Fruit fly (Drosophila melanogaster) whole organism, prepupa: ENCODE measurements around the gene CG31792.
A peak's percentile ranks its signal among the peaks of the same experiment; 100 is the strongest.

ENCODE experiments used
- Blimp-1 ChIP-seq: fragments of 200-800 bp; sonication (Bioruptor generic); optimal IDR thresholded peaks from 3 replicates; lab custom pipeline; 2017; ENCODE audit warnings: missing biosample characterization, missing genetic modification characterization, mild to moderate bottlenecking, moderate library complexity, missing genetic modification reagents
- CG15336 ChIP-seq: fragments of 200-800 bp; sonication (Bioruptor generic); IDR thresholded peaks from 2 replicates; pipeline ENCODE4 v1.3.6; 2022; ENCODE audit warnings: missing biosample characterization, missing genetic modification characterization
- CG16779 ChIP-seq: fragments of 200-800 bp; sonication (Bioruptor generic); optimal IDR thresholded peaks from 3 replicates; lab custom pipeline; 2017; ENCODE audit warnings: missing biosample characterization, mild to moderate bottlenecking, missing genetic modification characterization
- CG4318 ChIP-seq: fragments of 200-800 bp; sonication (Bioruptor generic); optimal IDR thresholded peaks from 3 replicates; lab custom pipeline; 2017; ENCODE audit warnings: missing biosample characterization, mild to moderate bottlenecking, missing genetic modification characterization
- CG6163 ChIP-seq: fragments of 200-800 bp; sonication (Bioruptor generic); IDR thresholded peaks from 3 replicates; pipeline ENCODE4 v1.3.6; 2022; ENCODE audit warnings: missing biosample characterization, missing genetic modification characterization
- CG9139 ChIP-seq: fragments of 200-800 bp; sonication (Bioruptor generic); optimal IDR thresholded peaks from 3 replicates; lab custom pipeline; 2017; ENCODE audit warnings: missing biosample characterization, mild to moderate bottlenecking, missing genetic modification characterization
- Gug ChIP-seq: fragments of 200-800 bp; sonication (Bioruptor generic); IDR thresholded peaks from 2 replicates; pipeline ENCODE4 v1.3.6; 2022; ENCODE audit warnings: missing biosample characterization, missing genetic modification characterization
- OdsH ChIP-seq: fragments of 200-800 bp; sonication (Bioruptor generic); optimal IDR thresholded peaks from 3 replicates; lab custom pipeline; 2016; ENCODE audit warnings: missing biosample characterization, missing genetic modification characterization
- Smox ChIP-seq: fragments of 200-800 bp; sonication (Bioruptor generic); optimal IDR thresholded peaks from 3 replicates; lab custom pipeline; 2016; ENCODE audit warnings: missing biosample characterization, missing genetic modification characterization
- Sox102F ChIP-seq: fragments of 200-800 bp; sonication (Bioruptor generic); optimal IDR thresholded peaks from 2 replicates; lab custom pipeline; 2016; ENCODE audit warnings: missing biosample characterization, mild to moderate bottlenecking, missing genetic modification characterization
- dac ChIP-seq: fragments of 200-800 bp; sonication (Bioruptor generic); optimal IDR thresholded peaks from 2 replicates; lab custom pipeline; 2017; ENCODE audit warnings: missing biosample characterization, mild to moderate bottlenecking, missing genetic modification characterization
- net ChIP-seq: fragments of 200-800 bp; sonication (Bioruptor generic); optimal IDR thresholded peaks from 3 replicates; lab custom pipeline; 2016; ENCODE audit warnings: missing biosample characterization, missing genetic modification characterization
- salr ChIP-seq, 2 experiments: fragments of 200-800 bp; sonication (Bioruptor generic); optimal IDR thresholded peaks; 3 replicates each; lab custom pipeline; 2016 to 2018; ENCODE audit warnings: missing biosample characterization in 2 of 2, missing genetic modification characterization in 2 of 2, mild to moderate bottlenecking in 1 of 2

DNA sequence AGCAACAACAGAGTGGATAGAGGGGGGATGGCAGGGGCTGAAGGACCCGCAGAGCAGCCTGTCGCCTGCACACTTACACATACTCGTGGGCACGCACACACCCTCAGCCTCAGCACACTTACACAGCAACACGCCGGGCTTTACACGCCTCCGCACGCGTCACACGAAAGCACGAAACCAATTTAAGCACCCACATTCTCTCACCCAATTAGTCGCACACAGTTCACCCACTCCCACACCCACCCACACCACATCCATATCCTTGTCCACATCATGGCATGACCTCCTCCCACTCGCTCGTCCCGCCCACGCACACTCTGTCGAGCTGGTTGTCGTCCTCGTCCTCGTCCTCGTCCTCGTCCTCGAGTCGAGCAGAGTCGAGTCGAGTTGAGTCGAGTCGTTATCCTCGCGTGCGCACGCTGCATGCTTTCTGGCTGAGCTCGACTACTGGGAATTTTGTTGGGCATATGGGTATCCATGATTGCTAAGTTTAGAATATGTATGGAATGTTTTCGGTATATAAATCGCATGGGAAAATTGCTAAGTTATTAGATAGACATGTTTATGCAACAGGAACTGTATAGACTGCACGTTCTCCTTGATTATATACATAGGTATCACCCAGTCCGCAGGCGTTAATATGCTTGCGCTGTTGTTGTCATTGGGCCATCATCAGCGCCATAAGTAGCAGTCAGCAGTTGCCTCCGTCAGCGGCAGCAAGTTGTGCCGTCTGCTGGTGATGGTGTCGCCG, 14.8 kb downstream of the CG31792 start:
- TF ChIP-seq CG6163 (GFP tag; lab: Robert Waterston, UW) (peak; percentile 80), CG9139 (GFP tag; lab: Kevin White, UChicago) (peak; percentile 30), Sox102F (GFP tag; lab: Kevin White, UChicago) (peak; percentile 71), salr (GFP tag; optimal IDR thresholded peaks at IDR 0.05; lab: Kevin White, UChicago) (peak; percentile 51 to 62), OdsH (peak; percentile 74), CG15336 (GFP tag; lab: Robert Waterston, UW) (peak; percentile 63), Blimp-1 (no peak), CG4318 (GFP tag; lab: Kevin White, UChicago) (no peak), dac (GFP tag; lab: Kevin White, UChicago) (no peak), Gug (GFP tag; lab: Robert Waterston, UW) (peak; percentile 74), net (GFP tag; lab: Kevin White, UChicago) (peak; percentile 67), CG16779 (peak; percentile 5), Smox (GFP tag; lab: Kevin White, UChicago) (peak; percentile 63)
